Worm (Caenorhabditis elegans): ENCODE data around the gene hipr-1.

Gene hipr-1

DNA sequence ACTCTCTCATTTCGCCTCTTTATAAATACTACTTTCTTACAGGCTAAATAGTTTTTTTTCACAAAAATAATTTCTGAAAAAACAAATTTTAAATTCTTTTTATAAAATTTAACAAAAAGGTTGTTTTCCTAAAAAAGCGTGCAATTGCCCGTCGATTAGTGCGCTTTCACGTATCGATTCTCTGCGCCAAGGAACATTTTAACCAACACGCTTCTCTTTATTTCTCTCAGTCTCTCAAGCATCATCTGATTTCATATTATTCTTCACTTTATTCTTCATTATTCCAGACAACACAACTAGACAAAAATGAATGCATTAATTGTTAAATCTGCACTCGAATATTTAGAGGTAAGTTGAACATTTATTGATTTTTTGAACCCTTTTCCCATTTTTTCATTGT lies 30.3 kb upstream of the hipr-1 start, which contains the start of gene B0303.4:
Gene B0303.4, plus strand, starts transcription at position 196 of the 400 bp plus-strand sequence.
- TF ChIP-seq sma-3 (GFP tag; optimal IDR thresholded peaks at IDR 0.05) (peak; percentile 15), nhr-11 (tag; optimal IDR thresholded peaks at IDR 0.05) (no peak), mdl-1 (tag; optimal IDR thresholded peaks at IDR 0.05) (peak in 1 of 2 experiments; percentile 8), C34F6.9 (tag; optimal IDR thresholded peaks at IDR 0.05) (peak; percentile 94), unc-62 (GFP tag; optimal IDR thresholded peaks at IDR 0.05) (no peak), nhr-12 (tag; optimal IDR thresholded peaks at IDR 0.05) (no peak), snpc-4 (tag; optimal IDR thresholded peaks at IDR 0.05) (peak; percentile 4), nhr-6 (tag; optimal IDR thresholded peaks at IDR 0.05) (no peak), nhr-10 (tag; optimal IDR thresholded peaks at IDR 0.05) (peak; percentile 2), blmp-1 (tag; optimal IDR thresholded peaks at IDR 0.05; ENCODE audit: insufficient read depth) (no peak), sem-4 (tag; optimal IDR thresholded peaks at IDR 0.05) (peak; percentile 94), nhr-237 (tag; optimal IDR thresholded peaks at IDR 0.05) (no peak), gmeb-1 (tag; optimal IDR thresholded peaks at IDR 0.05) (peak; percentile 45), nhr-129 (tag; optimal IDR thresholded peaks at IDR 0.05) (peak; percentile 62), nhr-25 (tag; optimal IDR thresholded peaks at IDR 0.05) (peak; percentile 62), elt-1 (tag; optimal IDR thresholded peaks at IDR 0.05) (no peak), F13H6.1 (tag; optimal IDR thresholded peaks at IDR 0.05) (peak; percentile 30), nhr-77 (tag; optimal IDR thresholded peaks at IDR 0.05) (no peak), lin-11 (tag; optimal IDR thresholded peaks at IDR 0.05) (peak; percentile 26), mab-5 (tag; optimal IDR thresholded peaks at IDR 0.05) (no peak), ztf-11 (tag; optimal IDR thresholded peaks at IDR 0.05) (no peak), sma-9 (GFP tag; optimal IDR thresholded peaks at IDR 0.05) (peak; percentile 42), sma-9 (tag; optimal IDR thresholded peaks at IDR 0.05) (no peak), fos-1 (tag; optimal IDR thresholded peaks at IDR 0.05) (peak; percentile 61), nhr-21 (tag; optimal IDR thresholded peaks at IDR 0.05) (peak; percentile 2), unc-39 (tag; optimal IDR thresholded peaks at IDR 0.05) (no peak), ama-1 (optimal IDR thresholded peaks at IDR 0.05) (peak; percentile 7), lin-13 (GFP tag; optimal IDR thresholded peaks at IDR 0.05) (peak; percentile 54), Y55F3AM.14 (GFP tag; optimal IDR thresholded peaks at IDR 0.05) (no peak), lsy-2 (tag; optimal IDR thresholded peaks at IDR 0.05) (peak; percentile 3 to 79), crh-2 (tag; optimal IDR thresholded peaks at IDR 0.05) (peak; percentile 81), unc-55 (GFP tag; optimal IDR thresholded peaks at IDR 0.05) (peak; percentile 92)

DNA sequence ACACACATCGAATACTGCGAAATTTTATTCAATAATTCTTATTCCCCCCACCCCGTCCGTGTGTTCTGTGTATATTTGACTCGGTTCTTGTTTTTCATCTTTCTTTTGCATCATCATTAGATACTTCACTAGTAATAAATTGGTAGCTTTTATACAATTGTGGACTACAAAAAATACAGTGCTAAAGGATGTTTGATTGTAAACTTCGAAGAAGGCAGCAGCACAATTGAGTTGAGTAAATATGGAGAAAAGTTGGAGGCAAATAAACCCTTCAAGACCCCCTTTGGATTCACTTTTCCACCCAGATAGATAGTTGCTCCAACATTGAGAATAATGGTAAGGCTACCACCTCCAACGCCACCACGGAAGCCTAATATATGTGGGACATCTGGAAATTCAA lies 26.7 kb upstream of the hipr-1 start, which contains the start of gene B0303.7:
Gene B0303.7, plus strand, starts transcription at position 301 of the 400 bp plus-strand sequence.
- TF ChIP-seq ceh-82 (tag; optimal IDR thresholded peaks at IDR 0.05) (no peak), mab-5 (tag; optimal IDR thresholded peaks at IDR 0.05) (no peak), ztf-1 (GFP tag; conservative IDR thresholded peaks at IDR 0.05) (no peak), ama-1 (optimal IDR thresholded peaks at IDR 0.05) (no peak), nhr-11 (tag; optimal IDR thresholded peaks at IDR 0.05) (no peak), egl-27 (tag; optimal IDR thresholded peaks at IDR 0.05) (no peak), nhr-237 (tag; optimal IDR thresholded peaks at IDR 0.05) (no peak), nhr-10 (tag; optimal IDR thresholded peaks at IDR 0.05) (no peak), gmeb-1 (tag; optimal IDR thresholded peaks at IDR 0.05) (no peak), elt-3 (tag; optimal IDR thresholded peaks at IDR 0.05) (no peak), unc-55 (GFP tag; optimal IDR thresholded peaks at IDR 0.05) (no peak), mbf-1 (tag; optimal IDR thresholded peaks at IDR 0.05) (no peak)

DNA sequence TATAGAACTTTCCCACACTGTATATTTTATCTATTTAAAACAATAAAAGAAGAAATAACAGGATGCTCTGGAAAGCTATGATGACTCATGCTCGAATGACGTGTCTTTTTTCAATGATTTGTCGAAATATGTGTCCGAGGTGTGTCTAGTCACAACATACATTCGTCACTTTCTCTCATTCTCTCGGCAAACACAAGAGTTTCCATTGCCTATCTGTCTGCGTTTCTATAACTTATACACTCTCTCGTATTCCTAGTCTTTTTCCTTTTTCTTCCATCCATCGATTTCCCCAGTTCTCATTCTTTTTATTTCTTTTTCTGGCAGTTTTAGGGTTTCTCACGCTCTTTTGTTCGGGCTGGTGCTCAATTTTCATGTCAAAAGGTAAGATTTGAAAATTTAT lies 23.3 kb upstream of the hipr-1 start:
- TF ChIP-seq snpc-4 (tag; optimal IDR thresholded peaks at IDR 0.05) = no peak
- no peak for TF ChIP-seq ztf-4 (tag; optimal IDR thresholded peaks at IDR 0.05)
- no peak for TF ChIP-seq mbf-1 (tag; optimal IDR thresholded peaks at IDR 0.05)
- TF ChIP-seq crh-2 (tag; optimal IDR thresholded peaks at IDR 0.05) = peak; percentile 83
- peak in 1 of 2 experiments; percentile 50 for TF ChIP-seq lsy-2 (tag; optimal IDR thresholded peaks at IDR 0.05)
- no peak for TF ChIP-seq nhr-6 (tag; optimal IDR thresholded peaks at IDR 0.05)
- peak; percentile 95 for TF ChIP-seq fos-1 (tag; optimal IDR thresholded peaks at IDR 0.05)
- no peak for TF ChIP-seq sem-4 (tag; optimal IDR thresholded peaks at IDR 0.05)
- TF ChIP-seq unc-55 (GFP tag; optimal IDR thresholded peaks at IDR 0.05) = peak; percentile 79
- TF ChIP-seq ama-1 (optimal IDR thresholded peaks at IDR 0.05) = peak; percentile 31
- no peak for TF ChIP-seq skn-1 (tag; optimal IDR thresholded peaks at IDR 0.05)
- TF ChIP-seq R02D3.7 (tag; optimal IDR thresholded peaks at IDR 0.05) = no peak
- no peak for TF ChIP-seq elt-1 (tag; optimal IDR thresholded peaks at IDR 0.05)
- TF ChIP-seq blmp-1 (tag; optimal IDR thresholded peaks at IDR 0.05; ENCODE audit: insufficient read depth) = peak; percentile 75
- no peak for TF ChIP-seq nhr-21 (tag; optimal IDR thresholded peaks at IDR 0.05)
- TF ChIP-seq F13H6.1 (tag; optimal IDR thresholded peaks at IDR 0.05) = peak; percentile 14
- TF ChIP-seq nhr-129 (tag; optimal IDR thresholded peaks at IDR 0.05) = peak; percentile 16
- TF ChIP-seq C34F6.9 (tag; optimal IDR thresholded peaks at IDR 0.05) = peak; percentile 77
- TF ChIP-seq zag-1 (tag; optimal IDR thresholded peaks at IDR 0.05) = no peak
